Worm (Caenorhabditis elegans): ENCODE data around the gene str-39.

str-39 gene

DNA sequence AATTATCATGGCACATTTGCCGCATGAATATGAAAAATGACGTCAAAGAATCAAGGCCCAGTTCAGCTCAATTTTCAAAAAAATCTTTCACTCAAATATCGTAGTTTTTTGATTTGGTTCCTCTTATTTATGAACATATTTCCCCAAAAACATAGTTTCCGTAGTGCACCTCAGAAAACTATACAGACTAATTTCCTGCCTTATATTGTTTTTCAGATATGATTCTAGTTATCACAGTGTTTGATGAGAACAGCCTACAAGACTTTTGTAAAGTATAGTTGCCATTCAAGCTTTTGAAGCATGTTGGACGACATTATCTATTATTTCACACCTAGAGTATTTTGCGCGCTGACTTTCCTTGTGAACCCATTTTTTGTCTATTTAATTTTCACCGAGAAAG lies 47.0 kb downstream of the str-39 start, which contains the start of gene srj-50 (continued):
- TF ChIP-seq somi-1 (GFP tag; optimal IDR thresholded peaks at IDR 0.05) (no peak), rcor-1 (GFP tag; IDR thresholded peaks at IDR 0.05) (no peak), ztf-18 (tag; optimal IDR thresholded peaks at IDR 0.05) (no peak), efl-1 (GFP tag; optimal IDR thresholded peaks at IDR 0.05) (no peak), Y79H2A.3 (GFP tag; conservative IDR thresholded peaks at IDR 0.05) (no peak)

DNA sequence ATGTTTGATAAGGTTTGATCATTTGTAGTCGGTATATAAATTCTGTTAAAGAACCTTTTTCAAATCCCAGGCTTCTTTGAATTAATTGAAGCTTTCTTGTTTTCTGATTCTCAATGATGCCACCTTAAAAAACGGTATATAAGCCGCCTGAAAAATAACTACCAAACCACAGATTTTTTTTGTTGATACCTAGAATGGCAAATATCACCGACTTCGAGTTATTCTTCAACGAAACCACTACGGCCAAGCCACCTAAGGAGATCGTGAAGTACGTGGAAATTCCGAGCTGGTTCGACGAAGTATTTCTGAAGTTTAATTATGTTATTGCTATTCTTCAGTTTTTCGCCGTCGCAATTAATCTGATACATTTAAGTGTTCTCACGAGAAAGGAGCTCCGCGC lies 48.9 kb downstream of the str-39 start, which contains the start of gene srw-2:
TSS of gene srw-2 (plus strand) at position 62 of the 400 bp plus-strand sequence.
- TF ChIP-seq ama-1 (optimal IDR thresholded peaks at IDR 0.05) (no peak), ama-1 (GFP tag; optimal IDR thresholded peaks at IDR 0.05) (no peak), ceh-100 (GFP tag; IDR thresholded peaks at IDR 0.05) (no peak), madf-8 (GFP tag; conservative IDR thresholded peaks at IDR 0.05) (no peak), ztf-18 (tag; optimal IDR thresholded peaks at IDR 0.05) (no peak), nfya-2 (GFP tag; IDR thresholded peaks at IDR 0.05) (no peak), egl-18 (GFP tag; IDR thresholded peaks at IDR 0.05) (no peak), ceh-58 (GFP tag; IDR thresholded peaks at IDR 0.05) (no peak)

Data from whole organism, young adult.